Worm (Caenorhabditis elegans): ENCODE data around the gene srh-113.

DNA sequence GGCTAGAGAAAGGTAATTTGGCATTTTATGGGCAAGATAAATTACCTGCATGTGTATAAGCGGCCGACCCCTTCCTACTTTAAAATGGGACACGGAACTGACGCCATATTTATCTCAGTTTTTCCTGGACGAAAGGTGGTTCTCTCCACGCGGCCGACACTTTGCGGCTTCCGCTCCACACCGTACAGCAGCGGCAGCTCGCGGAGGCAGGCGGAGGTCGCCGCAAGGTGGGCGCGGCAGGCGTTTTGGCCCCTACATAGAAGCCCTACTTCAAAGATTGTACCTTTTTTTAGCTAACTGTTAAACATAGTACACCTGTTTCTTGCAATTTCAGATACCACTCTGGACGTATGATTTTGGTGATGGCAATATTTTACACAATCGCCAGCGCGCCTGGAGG lies 6.4 kb upstream of the srh-113 start:
- TF ChIP-seq alr-1 (tag; optimal IDR thresholded peaks at IDR 0.05; ENCODE audit: borderline replicate concordance): no peak
- no peak for TF ChIP-seq unc-62 (GFP tag; optimal IDR thresholded peaks at IDR 0.05)
- no peak for TF ChIP-seq nhr-237 (tag; optimal IDR thresholded peaks at IDR 0.05)
- TF ChIP-seq tbx-2 (tag; optimal IDR thresholded peaks at IDR 0.05): no peak
- no peak for TF ChIP-seq ets-5 (GFP tag; IDR thresholded peaks at IDR 0.05)
- TF ChIP-seq ama-1 (optimal IDR thresholded peaks at IDR 0.05): no peak
- TF ChIP-seq ceh-82 (tag; optimal IDR thresholded peaks at IDR 0.05): no peak
